Worm (Caenorhabditis elegans) whole organism, L4 larva: Measurements from ENCODE around the gene F09E10.7.

Experiments
- D1046.2 ChIP-seq: fragments of 200-800 bp; sonication (Bioruptor generic); IDR thresholded peaks from 2 replicates; pipeline ENCODE4 v1.3.6; 2022; ENCODE audit warnings: missing genetic modification characterization, missing compliant biosample characterization
- F26F4.8 ChIP-seq: fragments of 200-800 bp; sonication (Bioruptor generic); conservative IDR thresholded peaks from 2 replicates; pipeline ENCODE4 v1.3.6; 2022; ENCODE audit warnings: missing genetic modification characterization, missing compliant biosample characterization
- T26A8.4 ChIP-seq: fragments of 200-800 bp; sonication (Bioruptor generic); IDR thresholded peaks from 2 replicates; pipeline ENCODE4 v1.3.6; 2022; ENCODE audit warnings: missing genetic modification characterization, missing compliant biosample characterization
- Y105C5A.15 ChIP-seq: fragments of 200-800 bp; sonication (Bioruptor generic); IDR thresholded peaks from 2 replicates; pipeline ENCODE4 v1.3.6; 2022; ENCODE audit warnings: missing genetic modification characterization, missing compliant biosample characterization
- Y48G9A.11 ChIP-seq: fragments of 200-800 bp; sonication (Bioruptor generic); IDR thresholded peaks from 2 replicates; pipeline ENCODE4 v1.3.6; 2022; ENCODE audit warnings: missing genetic modification reagents, missing genetic modification characterization, missing compliant biosample characterization
- Y75B8A.6 ChIP-seq: fragments of 200-800 bp; sonication (Bioruptor generic); IDR thresholded peaks from 2 replicates; pipeline ENCODE4 v1.3.6; 2022; ENCODE audit warnings: missing genetic modification reagents, missing genetic modification characterization, missing compliant biosample characterization
- aha-1 ChIP-seq: fragments of 150-350 bp; peaks from one replicate; lab custom pipeline; 2014; ENCODE audit warnings: missing biosample characterization, missing genetic modification characterization
- arid-1 ChIP-seq: fragments of 200-800 bp; sonication (Bioruptor generic); conservative IDR thresholded peaks from 2 replicates; pipeline ENCODE4 v1.3.6; 2022; ENCODE audit warnings: missing genetic modification reagents, missing genetic modification characterization, missing compliant biosample characterization
- attf-4 ChIP-seq: sonication (generic microtip); optimal IDR thresholded peaks from 3 replicates; lab custom pipeline; 2017; ENCODE audit warnings: missing biosample characterization, missing genetic modification characterization
- ceh-20 ChIP-seq: fragments of 200-800 bp; sonication (Bioruptor generic); IDR thresholded peaks from 2 replicates; pipeline ENCODE4 v1.3.6; 2022; ENCODE audit warnings: missing genetic modification reagents, missing genetic modification characterization, missing compliant biosample characterization
- ceh-28 ChIP-seq: fragments of 150-350 bp; optimal IDR thresholded peaks from 2 replicates; lab custom pipeline; 2014; ENCODE audit warnings: missing biosample characterization, missing genetic modification reagents, missing genetic modification characterization
- ceh-44 ChIP-seq: fragments of 200-800 bp; sonication (Bioruptor generic); IDR thresholded peaks from 2 replicates; pipeline ENCODE4 v1.3.6; 2022; ENCODE audit warnings: missing genetic modification reagents, missing genetic modification characterization, missing compliant biosample characterization
- ceh-62 ChIP-seq: sonication (generic microtip); optimal IDR thresholded peaks from 2 replicates; lab custom pipeline; 2017; ENCODE audit warnings: missing biosample characterization, missing genetic modification characterization
- ceh-82 ChIP-seq: sonication (generic microtip); optimal IDR thresholded peaks from 2 replicates; lab custom pipeline; 2017; ENCODE audit warnings: missing biosample characterization, missing genetic modification characterization
- dmd-6 ChIP-seq: fragments of 200-800 bp; sonication (Bioruptor generic); IDR thresholded peaks from 2 replicates; pipeline ENCODE4 v1.3.6; 2022; ENCODE audit warnings: missing genetic modification reagents, missing genetic modification characterization, missing compliant biosample characterization
- dmd-8 ChIP-seq: fragments of 200-800 bp; sonication (Bioruptor generic); IDR thresholded peaks from 2 replicates; pipeline ENCODE4 v1.3.6; 2022; ENCODE audit warnings: missing genetic modification characterization, missing compliant biosample characterization
- dmd-9 ChIP-seq: fragments of 200-800 bp; sonication (Bioruptor generic); IDR thresholded peaks from 2 replicates; pipeline ENCODE4 v1.3.6; 2022; ENCODE audit warnings: missing genetic modification reagents, missing genetic modification characterization, missing compliant biosample characterization
- dpl-1 ChIP-seq: fragments of 150-350 bp; optimal IDR thresholded peaks from 2 replicates; lab custom pipeline; 2014; ENCODE audit warnings: missing biosample characterization, missing genetic modification reagents, missing genetic modification characterization
- duxl-1 ChIP-seq: sonication (generic microtip); optimal IDR thresholded peaks from 2 replicates; lab custom pipeline; 2016; ENCODE audit warnings: mild to moderate bottlenecking, missing genetic modification characterization, moderate library complexity, missing compliant biosample characterization; ENCODE audit not compliant: poor library complexity
- gei-8 ChIP-seq: fragments of 200-800 bp; sonication (Bioruptor generic); optimal IDR thresholded peaks from 2 replicates; lab custom pipeline; 2018; ENCODE audit warnings: mild to moderate bottlenecking, missing genetic modification characterization, missing compliant biosample characterization
- hif-1 ChIP-seq, 2 experiments: sonication (generic microtip); optimal IDR thresholded peaks; 2 replicates each; lab custom pipeline; 2016 to 2017; ENCODE audit warnings: missing compliant biosample characterization in 2 of 2, missing genetic modification characterization in 2 of 2, missing genetic modification reagents in 2 of 2, missing genotype in 2 of 2, mild to moderate bottlenecking in 1 of 2
- hlh-11 ChIP-seq: fragments of 200-800 bp; sonication (Bioruptor generic); optimal IDR thresholded peaks from 2 replicates; lab custom pipeline; 2018; ENCODE audit warnings: mild to moderate bottlenecking, missing genetic modification characterization, missing compliant biosample characterization
- hlh-30 ChIP-seq: sonication (generic microtip); optimal IDR thresholded peaks from 2 replicates; lab custom pipeline; 2017; ENCODE audit warnings: antibody characterized with exemption, mild to moderate bottlenecking, missing genetic modification characterization, missing compliant biosample characterization; ENCODE audit not compliant: insufficient read depth
- lin-13 ChIP-seq: fragments of 150-350 bp; optimal IDR thresholded peaks from 2 replicates; lab custom pipeline; 2014; ENCODE audit warnings: missing biosample characterization, missing genetic modification reagents, missing genetic modification characterization
- lin-38 ChIP-seq: fragments of 200-800 bp; sonication (Bioruptor generic); IDR thresholded peaks from 2 replicates; pipeline ENCODE4 v1.3.6; 2022; ENCODE audit warnings: missing genetic modification reagents, missing genetic modification characterization, missing compliant biosample characterization
- lir-3 ChIP-seq: sonication (generic microtip); optimal IDR thresholded peaks from 2 replicates; lab custom pipeline; 2016; ENCODE audit warnings: mild to moderate bottlenecking, missing genetic modification characterization, missing compliant biosample characterization
- mxl-2 ChIP-seq: fragments of 200-800 bp; sonication (Bioruptor generic); conservative IDR thresholded peaks from 2 replicates; pipeline ENCODE4 v1.3.6; 2022; ENCODE audit warnings: missing genetic modification reagents, missing genetic modification characterization, missing compliant biosample characterization
- nhr-10 ChIP-seq: fragments of 150-350 bp; optimal IDR thresholded peaks from 2 replicates; lab custom pipeline; 2014; ENCODE audit warnings: missing biosample characterization, missing genetic modification characterization
- nhr-237 ChIP-seq: sonication (generic microtip); optimal IDR thresholded peaks from 2 replicates; lab custom pipeline; 2017; ENCODE audit warnings: missing biosample characterization, missing genetic modification characterization
- nhr-41 ChIP-seq: fragments of 200-800 bp; sonication (Bioruptor generic); IDR thresholded peaks from 2 replicates; pipeline ENCODE4 v1.3.6; 2022; ENCODE audit warnings: missing genetic modification reagents, missing genetic modification characterization, missing compliant biosample characterization
- nhr-42 ChIP-seq: fragments of 200-800 bp; sonication (Bioruptor generic); IDR thresholded peaks from 2 replicates; pipeline ENCODE4 v1.3.6; 2022; ENCODE audit warnings: missing genetic modification characterization, missing compliant biosample characterization
- nhr-48 ChIP-seq: sonication (generic microtip); optimal IDR thresholded peaks from 2 replicates; lab custom pipeline; 2016; ENCODE audit warnings: mild to moderate bottlenecking, missing genetic modification characterization, missing compliant biosample characterization
- pha-4 ChIP-seq, 2 experiments: fragments of 150-350 bp in 1 of 2; fragments of 200-800 bp in 1 of 2; sonication (Bioruptor generic) in 1 of 2; IDR thresholded peaks in 1 of 2; optimal IDR thresholded peaks in 1 of 2; 2 replicates each; pipeline versions ENCODE4 v1.3.6 to Lab custom; 2014 to 2022; ENCODE audit warnings: missing genetic modification characterization in 2 of 2, missing genetic modification reagents in 2 of 2, missing biosample characterization in 1 of 2, missing compliant biosample characterization in 1 of 2
- php-3 ChIP-seq: fragments of 200-800 bp; sonication (Bioruptor generic); IDR thresholded peaks from 2 replicates; pipeline ENCODE4 v1.3.6; 2022; ENCODE audit warnings: missing genetic modification reagents, missing genetic modification characterization, missing compliant biosample characterization
- rbr-2 ChIP-seq: sonication (generic microtip); optimal IDR thresholded peaks from 2 replicates; lab custom pipeline; 2016; ENCODE audit warnings: missing genotype, missing genetic modification characterization, missing compliant biosample characterization
- saeg-2 ChIP-seq: fragments of 200-800 bp; sonication (Bioruptor generic); IDR thresholded peaks from 2 replicates; pipeline ENCODE4 v1.3.6; 2022; ENCODE audit warnings: missing genetic modification reagents, missing genetic modification characterization, missing compliant biosample characterization
- sdz-12 ChIP-seq: fragments of 200-800 bp; sonication (Bioruptor generic); optimal IDR thresholded peaks from 2 replicates; lab custom pipeline; 2018; ENCODE audit warnings: mild to moderate bottlenecking, missing genetic modification characterization, missing compliant biosample characterization
- set-16 ChIP-seq: fragments of 200-800 bp; sonication (Bioruptor generic); IDR thresholded peaks from 2 replicates; pipeline ENCODE4 v1.3.6; 2022; ENCODE audit warnings: missing genetic modification reagents, missing genetic modification characterization, missing compliant biosample characterization
- skn-1 ChIP-seq: fragments of 150-350 bp; optimal IDR thresholded peaks from 2 replicates; lab custom pipeline; 2014; ENCODE audit warnings: missing biosample characterization, missing genetic modification characterization
- snpc-4 ChIP-seq: fragments of 150-350 bp; optimal IDR thresholded peaks from 2 replicates; lab custom pipeline; 2014; ENCODE audit warnings: missing biosample characterization, missing genetic modification characterization
- tag-97 ChIP-seq: fragments of 200-800 bp; sonication (Bioruptor generic); IDR thresholded peaks from 2 replicates; pipeline ENCODE4 v1.3.6; 2022; ENCODE audit warnings: missing genetic modification characterization, missing compliant biosample characterization
- unc-39 ChIP-seq: sonication (generic microtip); optimal IDR thresholded peaks from 2 replicates; lab custom pipeline; 2017; ENCODE audit warnings: missing biosample characterization, missing genetic modification characterization
- unc-62 ChIP-seq, 3 experiments: fragments of 150-350 bp in 1 of 3; sonication (generic microtip); optimal IDR thresholded peaks in 2 of 3; peaks in 1 of 3; 1 replicate in 1 of 3; 2 replicates in 2 of 3; lab custom pipeline; 2014 to 2017; ENCODE audit warnings: missing biosample characterization in 3 of 3, missing genetic modification characterization in 3 of 3, missing genetic modification reagents in 3 of 3, missing genotype in 1 of 3
- zag-1 ChIP-seq: fragments of 150-350 bp; optimal IDR thresholded peaks from 2 replicates; lab custom pipeline; 2014; ENCODE audit warnings: missing biosample characterization, missing genetic modification characterization
- zfp-2 ChIP-seq: sonication (generic microtip); optimal IDR thresholded peaks from 2 replicates; lab custom pipeline; 2016; ENCODE audit warnings: mild to moderate bottlenecking, missing genetic modification characterization, missing compliant biosample characterization
- zip-2 ChIP-seq: fragments of 150-350 bp; optimal IDR thresholded peaks from 2 replicates; lab custom pipeline; 2014; ENCODE audit warnings: missing biosample characterization, missing genetic modification characterization
- ztf-11 ChIP-seq: fragments of 150-350 bp; optimal IDR thresholded peaks from 2 replicates; lab custom pipeline; 2014; ENCODE audit warnings: missing biosample characterization, missing genetic modification characterization

F09E10.7 gene

ce11 chrX:1451816-1452602 is 49.6 kb downstream of the F09E10.7 start (continued):
- TF ChIP-seq arid-1 (peak; percentile 51; the same call in 1 of the 2 replicates), snpc-4 (tag; lab: Kevin White, UChicago) (no peak), skn-1 (tag; lab: Kevin White, UChicago) (no peak), hlh-30 (tag; lab: Kevin White, UChicago) (no peak), rbr-2 (no peak), ztf-11 (no peak), pha-4 (GFP tag; IDR thresholded peaks at IDR 0.05; lab: Robert Waterston, UW) (peak; percentile 7; the same call in 1 of the 2 replicates), pha-4 (tag; optimal IDR thresholded peaks at IDR 0.05; lab: Kevin White, UChicago) (no peak), zag-1 (tag; lab: Kevin White, UChicago) (no peak), sdz-12 (peak; percentile 22), unc-39 (tag; lab: Kevin White, UChicago) (no peak)
- TF ChIP-seq, all 104 proteins: peak for 15

DNA sequence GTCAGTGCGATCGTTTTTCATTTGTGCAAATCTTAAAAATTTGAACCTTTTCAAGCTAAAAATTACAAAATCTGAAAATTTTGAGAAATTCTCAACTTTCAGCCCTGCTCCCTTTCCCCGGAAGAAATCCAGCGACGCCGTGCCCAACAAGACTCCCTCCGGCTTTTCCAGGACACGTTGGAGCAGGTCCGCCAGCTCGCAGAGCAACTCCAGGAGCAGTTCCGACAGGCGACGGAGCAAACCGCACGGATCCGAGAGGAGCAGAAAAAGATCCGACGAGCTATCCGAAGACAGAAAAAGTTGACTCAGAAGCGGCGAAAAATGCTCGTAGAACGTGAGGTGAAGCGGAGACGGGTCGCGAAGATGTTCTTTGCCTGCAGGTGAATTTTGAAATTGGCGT is 50.4 kb downstream of the F09E10.7 start:
- no peak for TF ChIP-seq duxl-1 (tag; lab: Kevin White, UChicago)
- no peak for TF ChIP-seq php-3 (GFP tag; lab: Robert Waterston, UW)
- no peak for TF ChIP-seq zip-2 (tag; lab: Kevin White, UChicago)
- TF ChIP-seq set-16: peak; percentile 93
- TF ChIP-seq nhr-48 (tag; lab: Kevin White, UChicago): no peak
- no peak for TF ChIP-seq lin-13 (GFP tag; lab: Kevin White, UChicago)
- no peak for TF ChIP-seq zfp-2 (tag; lab: Kevin White, UChicago)
- no peak for TF ChIP-seq attf-4 (tag; lab: Kevin White, UChicago)
- TF ChIP-seq nhr-237 (tag; lab: Kevin White, UChicago): no peak

ce11 chrX:1450352-1450818 is 51.3 kb downstream of the F09E10.7 start, which contains the start of gene W05H7.1:
TSS of gene W05H7.1 (plus strand) at chrX:1450768.
- TF ChIP-seq hif-1 (tag; optimal IDR thresholded peaks at IDR 0.05; lab: Kevin White, UChicago): no peak
- no peak for TF ChIP-seq dmd-8 (GFP tag; lab: Robert Waterston, UW)
- TF ChIP-seq gei-8: no peak
- TF ChIP-seq dpl-1 (GFP tag; lab: Kevin White, UChicago): no peak
- peak; percentile 9 for TF ChIP-seq hlh-11
- no peak for TF ChIP-seq Y48G9A.11 (GFP tag; lab: Robert Waterston, UW)
- no peak for TF ChIP-seq D1046.2 (GFP tag; lab: Robert Waterston, UW)
- no peak for TF ChIP-seq nhr-48 (tag; lab: Kevin White, UChicago)
- TF ChIP-seq lir-3 (tag; lab: Kevin White, UChicago): no peak
- no peak for TF ChIP-seq dmd-9 (GFP tag; lab: Robert Waterston, UW)
- TF ChIP-seq saeg-2 (GFP tag; lab: Robert Waterston, UW): no peak
- TF ChIP-seq tag-97 (GFP tag; lab: Robert Waterston, UW): no peak
- TF ChIP-seq mxl-2: no peak
- no peak for TF ChIP-seq ceh-62
- TF ChIP-seq ceh-20 (GFP tag; lab: Robert Waterston, UW): no peak
- TF ChIP-seq nhr-41 (GFP tag; lab: Robert Waterston, UW): no peak
- TF ChIP-seq T26A8.4 (GFP tag; lab: Robert Waterston, UW): no peak
- no peak for TF ChIP-seq ceh-82 (tag; lab: Kevin White, UChicago)
- TF ChIP-seq Y75B8A.6 (GFP tag; lab: Robert Waterston, UW): no peak
- TF ChIP-seq snpc-4 (tag; lab: Kevin White, UChicago): no peak
- no peak for TF ChIP-seq ceh-44 (GFP tag; lab: Robert Waterston, UW)
- TF ChIP-seq nhr-42 (GFP tag; lab: Robert Waterston, UW): no peak
- TF ChIP-seq Y105C5A.15 (GFP tag; lab: Robert Waterston, UW): no peak
- peak; percentile 38 for TF ChIP-seq lin-38 (GFP tag; lab: Robert Waterston, UW)
- TF ChIP-seq ceh-28 (tag; lab: Kevin White, UChicago): no peak
- peak in 1 of 2 experiments; percentile 98 for TF ChIP-seq unc-62 (GFP tag; optimal IDR thresholded peaks at IDR 0.05 in 1 of 2; lab: Kevin White, UChicago)
- TF ChIP-seq unc-62 (tag; optimal IDR thresholded peaks at IDR 0.05; lab: Kevin White, UChicago): no peak
- no peak for TF ChIP-seq lin-13 (GFP tag; lab: Kevin White, UChicago)
- TF ChIP-seq nhr-10: no peak
- no peak for TF ChIP-seq dmd-6
- peak; percentile 94 for TF ChIP-seq aha-1 (tag; lab: Kevin White, UChicago)
- no peak for TF ChIP-seq F26F4.8
